Fruit fly (Drosophila melanogaster): ENCODE results near the gene CG1208.

DNA sequence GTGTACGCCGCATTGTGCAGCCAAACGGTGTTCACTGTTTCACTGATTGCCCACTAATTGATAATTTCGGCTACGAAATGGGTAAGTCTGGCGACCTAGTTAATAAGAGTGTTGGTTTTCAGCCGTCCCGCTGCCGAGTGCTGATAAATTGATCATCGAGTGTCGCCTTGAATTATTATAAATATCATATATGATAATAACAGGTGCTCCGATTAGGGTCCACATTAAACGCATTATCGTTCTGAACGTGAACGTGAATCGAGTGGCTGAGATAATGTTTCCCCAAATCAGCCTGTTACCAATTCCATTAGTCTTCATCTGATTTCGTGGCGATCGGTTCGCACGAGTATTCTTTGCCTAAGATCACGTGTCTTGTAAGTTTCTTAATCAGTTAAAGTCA lies 9.9 kb downstream of the CG1208 start:
- TF ChIP-seq Stat92E (GFP tag; optimal IDR thresholded peaks at IDR 0.05), result no peak
- TF ChIP-seq CG15479 (GFP tag; optimal IDR thresholded peaks at IDR 0.05), result no peak
- TF ChIP-seq kay (GFP tag; optimal IDR thresholded peaks at IDR 0.05), result no peak
- TF ChIP-seq tna (GFP tag; IDR thresholded peaks at IDR 0.05; ENCODE audit: partially characterized antibody), result no peak
- TF ChIP-seq CG17829 (tag; optimal IDR thresholded peaks at IDR 0.05), result no peak
- no peak for TF ChIP-seq CG1603 (tag; optimal IDR thresholded peaks at IDR 0.05)
- no peak for TF ChIP-seq CG1529 (GFP tag; optimal IDR thresholded peaks at IDR 0.05)
- TF ChIP-seq CG6854 (GFP tag; optimal IDR thresholded peaks at IDR 0.05), result no peak
